Worm (Caenorhabditis elegans) whole organism, L2 larva: Measurements from ENCODE around the gene F56B3.11.
"Not testable (repeated sequence)": the region's sequence is repeated elsewhere in the genome, so short reads cannot be mapped to it uniquely, and the experiment has no call there.

Experiments used
- R02D3.7 ChIP-seq: fragments of 150-350 bp; optimal IDR thresholded peaks from 2 replicates; lab custom pipeline; 2014; ENCODE audit warnings: missing biosample characterization, missing genetic modification characterization
- lin-13 ChIP-seq: fragments of 150-350 bp; optimal IDR thresholded peaks from 2 replicates; lab custom pipeline; 2014; ENCODE audit warnings: missing biosample characterization, missing genetic modification reagents, missing genetic modification characterization
- lin-39 ChIP-seq: fragments of 150-350 bp; optimal IDR thresholded peaks from 2 replicates; lab custom pipeline; 2014; ENCODE audit warnings: missing biosample characterization, missing genetic modification reagents, missing genetic modification characterization
- nhr-11 ChIP-seq: fragments of 150-350 bp; optimal IDR thresholded peaks from 2 replicates; lab custom pipeline; 2014; ENCODE audit warnings: missing biosample characterization, missing genetic modification characterization
- nhr-12 ChIP-seq: fragments of 150-350 bp; optimal IDR thresholded peaks from 2 replicates; lab custom pipeline; 2014; ENCODE audit warnings: missing biosample characterization, missing genetic modification characterization

DNA sequence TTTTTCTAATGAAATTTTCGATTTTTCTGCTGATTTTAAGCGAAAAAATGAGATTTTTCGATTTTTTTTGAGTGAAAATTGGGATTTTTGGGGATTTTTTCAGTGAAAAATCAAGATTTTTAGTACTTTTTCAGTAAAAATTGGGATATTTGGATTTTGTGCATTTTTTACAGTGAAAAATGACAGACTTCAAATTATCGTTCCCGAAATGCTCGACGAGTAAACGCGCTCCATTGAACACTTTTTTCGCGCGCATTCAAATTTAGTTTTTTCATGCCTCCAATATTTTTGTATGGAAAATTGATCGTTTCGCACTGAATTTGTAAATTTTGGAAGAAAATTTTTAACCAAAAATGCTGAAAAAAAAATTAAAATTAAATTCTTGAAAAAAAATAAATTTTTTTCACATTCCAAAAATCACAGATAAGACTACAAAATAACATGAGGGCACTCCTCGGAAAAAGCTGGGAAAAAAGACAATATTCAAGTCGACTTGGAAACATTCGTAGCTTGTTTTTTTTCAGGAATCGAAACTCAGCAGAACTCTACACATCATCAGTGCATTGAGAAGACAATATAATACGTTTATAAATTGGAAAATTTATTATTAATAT lies 26.3 kb downstream of the F56B3.11 start:
- TF ChIP-seq nhr-12; lin-13 (GFP tag; lab: Kevin White, UChicago); lin-39 (tag; lab: Kevin White, UChicago); nhr-11 (tag; lab: Kevin White, UChicago); R02D3.7 (tag; lab: Kevin White, UChicago): not testable (repeated sequence)
